Fruit fly (Drosophila melanogaster): ENCODE data around the gene CG33159.
A peak's percentile ranks its signal among the peaks of the same experiment; 100 is the strongest.

The CG33159 gene

dm6 chr3L:3194059-3194458 lies 10.2 kb downstream of the CG33159 start (continued):
- TF ChIP-seq CG6654 (GFP tag; optimal IDR thresholded peaks at IDR 0.05), result peak; percentile 75
- TF ChIP-seq en (GFP tag; optimal IDR thresholded peaks at IDR 0.05), result peak; percentile 24
- TF ChIP-seq CG15073 (GFP tag; optimal IDR thresholded peaks at IDR 0.05), result peak; percentile 76
- peak; percentile 93 for TF ChIP-seq CG10979 (tag; optimal IDR thresholded peaks at IDR 0.05)
- no peak for TF ChIP-seq zen2 (GFP tag; IDR thresholded peaks at IDR 0.05; ENCODE audit: partially characterized antibody)
- peak; percentile 86 for TF ChIP-seq CG6683 (GFP tag; optimal IDR thresholded peaks at IDR 0.05)
- TF ChIP-seq CG8388 (GFP tag; optimal IDR thresholded peaks at IDR 0.05), result peak; percentile 95
- TF ChIP-seq CG32532 (GFP tag; IDR thresholded peaks at IDR 0.05), result peak; percentile 94
- TF ChIP-seq onecut (GFP tag; IDR thresholded peaks at IDR 0.05), result peak; percentile 91
- TF ChIP-seq Hmr (GFP tag; optimal IDR thresholded peaks at IDR 0.05), result peak; percentile 94
- peak; percentile 36 for TF ChIP-seq CG3995 (GFP tag; optimal IDR thresholded peaks at IDR 0.05)
- TF ChIP-seq NC2α (GFP tag; optimal IDR thresholded peaks at IDR 0.05), result no peak
- TF ChIP-seq h (optimal IDR thresholded peaks at IDR 0.05), result no peak
- peak; percentile 90 for TF ChIP-seq CG4730 (GFP tag; IDR thresholded peaks at IDR 0.05)
- peak; percentile 84 for TF ChIP-seq wor (GFP tag; IDR thresholded peaks at IDR 0.05)
- peak; percentile 85 for TF ChIP-seq CG30403 (GFP tag; optimal IDR thresholded peaks at IDR 0.05)
- peak; percentile 43; the same call in 1 of the 2 replicates for TF ChIP-seq GATAe (GFP tag; conservative IDR thresholded peaks at IDR 0.05)
- peak; percentile 88 for TF ChIP-seq trem (tag; optimal IDR thresholded peaks at IDR 0.05)
- TF ChIP-seq Pdp1 (GFP tag; optimal IDR thresholded peaks at IDR 0.05), result peak; percentile 55
- TF ChIP-seq dysf (GFP tag; IDR thresholded peaks at IDR 0.05), result peak; percentile 94
- no peak for TF ChIP-seq CG17568 (GFP tag; optimal IDR thresholded peaks at IDR 0.05)
- TF ChIP-seq nom (GFP tag; optimal IDR thresholded peaks at IDR 0.05), result peak; percentile 62
- TF ChIP-seq repo (GFP tag; optimal IDR thresholded peaks at IDR 0.05), result peak; percentile 48
- peak; percentile 84 for TF ChIP-seq CG9437 (GFP tag; optimal IDR thresholded peaks at IDR 0.05)
- TF ChIP-seq toy (GFP tag; IDR thresholded peaks at IDR 0.05), result peak; percentile 72
- peak; percentile 87 for TF ChIP-seq CG10654 (GFP tag; optimal IDR thresholded peaks at IDR 0.05)
- peak; percentile 68 for TF ChIP-seq schlank (tag; optimal IDR thresholded peaks at IDR 0.05)
- peak; percentile 89 for TF ChIP-seq CG13894 (tag; optimal IDR thresholded peaks at IDR 0.05)
- TF ChIP-seq CG1603 (tag; optimal IDR thresholded peaks at IDR 0.05), result peak; percentile 88
- TF ChIP-seq CG9609 (GFP tag; optimal IDR thresholded peaks at IDR 0.05), result peak; percentile 13
- TF ChIP-seq jigr1 (GFP tag; IDR thresholded peaks at IDR 0.05), result peak; percentile 90
- peak; percentile 95 for TF ChIP-seq chm (GFP tag; IDR thresholded peaks at IDR 0.05)
- peak; percentile 97 for TF ChIP-seq Xrp1 (GFP tag; IDR thresholded peaks at IDR 0.05)
- TF ChIP-seq HHEX (GFP tag; optimal IDR thresholded peaks at IDR 0.05), result peak; percentile 94
- TF ChIP-seq Fer3 (tag; optimal IDR thresholded peaks at IDR 0.05), result peak; percentile 96
- peak; percentile 50 for TF ChIP-seq CG7928 (GFP tag; optimal IDR thresholded peaks at IDR 0.05)
- TF ChIP-seq Optix (GFP tag; IDR thresholded peaks at IDR 0.05), result peak; percentile 85; the same call in 2 of the 3 replicates
- TF ChIP-seq sim (GFP tag; IDR thresholded peaks at IDR 0.05), result peak; percentile 92
- peak; percentile 77 for TF ChIP-seq tup (GFP tag; optimal IDR thresholded peaks at IDR 0.05)
- TF ChIP-seq row (GFP tag; IDR thresholded peaks at IDR 0.05), result peak; percentile 95
- TF ChIP-seq CG10366 (GFP tag; IDR thresholded peaks at IDR 0.05), result peak; percentile 94
- TF ChIP-seq CG6254 (GFP tag; optimal IDR thresholded peaks at IDR 0.05), result peak; percentile 93
- no peak for TF ChIP-seq emc (GFP tag; optimal IDR thresholded peaks at IDR 0.05)
- no peak for TF ChIP-seq bbx (GFP tag; IDR thresholded peaks at IDR 0.05; ENCODE audit: partially characterized antibody)
- peak; percentile 82 for TF ChIP-seq cas (GFP tag; IDR thresholded peaks at IDR 0.05)
- TF ChIP-seq CG14710 (tag; optimal IDR thresholded peaks at IDR 0.05), result peak; percentile 90
- peak; percentile 70 for TF ChIP-seq Adf1 (GFP tag; IDR thresholded peaks at IDR 0.05)
- no peak for TF ChIP-seq Opbp (GFP tag; IDR thresholded peaks at IDR 0.05; ENCODE audit: partially characterized antibody)
- TF ChIP-seq fd102C (GFP tag; optimal IDR thresholded peaks at IDR 0.05), result peak; percentile 85
- TF ChIP-seq CG8478 (optimal IDR thresholded peaks at IDR 0.05), result no peak
- no peak for TF ChIP-seq CG34224 (GFP tag; IDR thresholded peaks at IDR 0.05; ENCODE audit: partially characterized antibody)
